Fruit fly (Drosophila melanogaster) whole organism, prepupa: ENCODE results near the gene pasi1.

Experiments
- Blimp-1 ChIP-seq: fragments of 200-800 bp; sonication (Bioruptor generic); optimal IDR thresholded peaks from 3 replicates; lab custom pipeline; 2017; ENCODE audit warnings: missing biosample characterization, missing genetic modification characterization, mild to moderate bottlenecking, moderate library complexity, missing genetic modification reagents
- CG10669 ChIP-seq: fragments of 200-800 bp; sonication (Bioruptor generic); optimal IDR thresholded peaks from 3 replicates; lab custom pipeline; 2018; ENCODE audit warnings: missing biosample characterization, mild to moderate bottlenecking, missing genetic modification characterization, moderate library complexity
- CG15336 ChIP-seq: fragments of 200-800 bp; sonication (Bioruptor generic); IDR thresholded peaks from 2 replicates; pipeline ENCODE4 v1.3.6; 2022; ENCODE audit warnings: missing biosample characterization, missing genetic modification characterization
- CG16779 ChIP-seq: fragments of 200-800 bp; sonication (Bioruptor generic); optimal IDR thresholded peaks from 3 replicates; lab custom pipeline; 2017; ENCODE audit warnings: missing biosample characterization, mild to moderate bottlenecking, missing genetic modification characterization
- CG3032 ChIP-seq: fragments of 200-800 bp; optimal IDR thresholded peaks from 2 replicates; lab custom pipeline; 2019; ENCODE audit warnings: missing biosample characterization, mild to moderate bottlenecking, missing genetic modification characterization, moderate library complexity
- CG31627 ChIP-seq: fragments of 200-800 bp; sonication (Bioruptor generic); optimal IDR thresholded peaks from 3 replicates; lab custom pipeline; 2016; ENCODE audit warnings: missing biosample characterization, missing genetic modification characterization
- CG32006 ChIP-seq: fragments of 200-800 bp; sonication (Bioruptor generic); optimal IDR thresholded peaks from 3 replicates; lab custom pipeline; 2017; ENCODE audit warnings: missing biosample characterization, mild to moderate bottlenecking, missing genetic modification characterization
- CG34406 ChIP-seq: fragments of 200-800 bp; sonication (Bioruptor generic); optimal IDR thresholded peaks from 3 replicates; lab custom pipeline; 2016; ENCODE audit warnings: missing biosample characterization, missing genetic modification characterization
- CG3919 ChIP-seq: fragments of 200-800 bp; sonication (Bioruptor generic); optimal IDR thresholded peaks from 3 replicates; lab custom pipeline; 2016; ENCODE audit warnings: missing biosample characterization, missing genetic modification characterization
- CG4318 ChIP-seq: fragments of 200-800 bp; sonication (Bioruptor generic); optimal IDR thresholded peaks from 3 replicates; lab custom pipeline; 2017; ENCODE audit warnings: missing biosample characterization, mild to moderate bottlenecking, missing genetic modification characterization
- CG6792 ChIP-seq: fragments of 200-800 bp; sonication (Bioruptor generic); optimal IDR thresholded peaks from 3 replicates; lab custom pipeline; 2016; ENCODE audit warnings: missing biosample characterization, missing genetic modification characterization
- CG6808 ChIP-seq: fragments of 200-800 bp; sonication (Bioruptor generic); optimal IDR thresholded peaks from 3 replicates; lab custom pipeline; 2017; ENCODE audit warnings: missing biosample characterization, missing genetic modification characterization, mild to moderate bottlenecking, moderate library complexity, missing genetic modification reagents
- CG9139 ChIP-seq: fragments of 200-800 bp; sonication (Bioruptor generic); optimal IDR thresholded peaks from 3 replicates; lab custom pipeline; 2017; ENCODE audit warnings: missing biosample characterization, mild to moderate bottlenecking, missing genetic modification characterization
- Eip75B ChIP-seq: fragments of 200-800 bp; sonication (Bioruptor generic); optimal IDR thresholded peaks from 3 replicates; lab custom pipeline; 2016; ENCODE audit warnings: missing biosample characterization, missing genetic modification characterization
- Eip93F ChIP-seq: fragments of 200-800 bp; sonication (Bioruptor generic); optimal IDR thresholded peaks from 2 replicates; lab custom pipeline; 2016; ENCODE audit warnings: missing biosample characterization, mild to moderate bottlenecking, missing genetic modification characterization
- Ets21C ChIP-seq: fragments of 200-800 bp; sonication (Bioruptor generic); optimal IDR thresholded peaks from 3 replicates; lab custom pipeline; 2016; ENCODE audit warnings: missing biosample characterization, missing genetic modification characterization
- Ets96B ChIP-seq: fragments of 200-800 bp; optimal IDR thresholded peaks from 2 replicates; lab custom pipeline; 2019; ENCODE audit warnings: missing biosample characterization, mild to moderate bottlenecking, missing genetic modification characterization, moderate library complexity
- Hr38 ChIP-seq: sonication (Bioruptor generic); optimal IDR thresholded peaks from 2 replicates; lab custom pipeline; 2016; ENCODE audit warnings: missing biosample characterization, missing genetic modification characterization
- Hr39 ChIP-seq: fragments of 200-800 bp; sonication (Bioruptor generic); optimal IDR thresholded peaks from 2 replicates; lab custom pipeline; 2016; ENCODE audit warnings: missing biosample characterization, missing genetic modification characterization
- Lpt ChIP-seq: fragments of 200-800 bp; sonication (Bioruptor generic); optimal IDR thresholded peaks from 3 replicates; lab custom pipeline; 2016; ENCODE audit warnings: missing biosample characterization, missing genetic modification characterization
- Met ChIP-seq: fragments of 200-800 bp; sonication (Bioruptor generic); optimal IDR thresholded peaks from 3 replicates; lab custom pipeline; 2016; ENCODE audit warnings: missing biosample characterization, missing genetic modification characterization
- OdsH ChIP-seq: fragments of 200-800 bp; sonication (Bioruptor generic); optimal IDR thresholded peaks from 3 replicates; lab custom pipeline; 2016; ENCODE audit warnings: missing biosample characterization, missing genetic modification characterization
- Sox15 ChIP-seq: fragments of 200-800 bp; sonication (Bioruptor generic); optimal IDR thresholded peaks from 3 replicates; lab custom pipeline; 2016; ENCODE audit warnings: missing biosample characterization, missing genetic modification characterization
- achi ChIP-seq: fragments of 200-800 bp; sonication (Bioruptor generic); optimal IDR thresholded peaks from 3 replicates; lab custom pipeline; 2016; ENCODE audit warnings: missing biosample characterization, missing genetic modification characterization
- cyc ChIP-seq: fragments of 200-800 bp; sonication (Bioruptor generic); optimal IDR thresholded peaks from 3 replicates; lab custom pipeline; 2016; ENCODE audit warnings: missing biosample characterization, missing genetic modification characterization
- fd59A ChIP-seq: fragments of 200-800 bp; sonication (Bioruptor generic); optimal IDR thresholded peaks from 2 replicates; lab custom pipeline; 2017; ENCODE audit warnings: missing biosample characterization, mild to moderate bottlenecking, missing genetic modification characterization, missing genetic modification reagents
- fkh ChIP-seq: fragments of 200-800 bp; sonication (Bioruptor generic); optimal IDR thresholded peaks from 3 replicates; lab custom pipeline; 2017; ENCODE audit warnings: missing biosample characterization, mild to moderate bottlenecking, missing genetic modification characterization, moderate library complexity
- lz ChIP-seq: fragments of 200-800 bp; sonication (Bioruptor generic); optimal IDR thresholded peaks from 3 replicates; lab custom pipeline; 2016; ENCODE audit warnings: missing biosample characterization, missing genetic modification characterization
- pdm3 ChIP-seq: fragments of 200-800 bp; sonication (Bioruptor generic); optimal IDR thresholded peaks from 3 replicates; lab custom pipeline; 2016; ENCODE audit warnings: missing biosample characterization, missing genetic modification characterization
- spab ChIP-seq: fragments of 200-800 bp; sonication (Bioruptor generic); optimal IDR thresholded peaks from 2 replicates; lab custom pipeline; 2017; ENCODE audit warnings: missing biosample characterization, mild to moderate bottlenecking, missing genetic modification characterization, missing genetic modification reagents
- svp ChIP-seq: fragments of 200-800 bp; sonication (Bioruptor generic); peaks from one replicate; lab custom pipeline; 2016; ENCODE audit warnings: missing biosample characterization, missing genetic modification characterization
- topi ChIP-seq: fragments of 200-800 bp; sonication (Bioruptor generic); optimal IDR thresholded peaks from 3 replicates; lab custom pipeline; 2016; ENCODE audit warnings: missing biosample characterization, missing genetic modification characterization
- vri ChIP-seq: fragments of 200-800 bp; sonication (Bioruptor generic); optimal IDR thresholded peaks from 3 replicates; lab custom pipeline; 2016; ENCODE audit warnings: missing biosample characterization, mild to moderate bottlenecking, missing genetic modification characterization

pasi1 gene

DNA sequence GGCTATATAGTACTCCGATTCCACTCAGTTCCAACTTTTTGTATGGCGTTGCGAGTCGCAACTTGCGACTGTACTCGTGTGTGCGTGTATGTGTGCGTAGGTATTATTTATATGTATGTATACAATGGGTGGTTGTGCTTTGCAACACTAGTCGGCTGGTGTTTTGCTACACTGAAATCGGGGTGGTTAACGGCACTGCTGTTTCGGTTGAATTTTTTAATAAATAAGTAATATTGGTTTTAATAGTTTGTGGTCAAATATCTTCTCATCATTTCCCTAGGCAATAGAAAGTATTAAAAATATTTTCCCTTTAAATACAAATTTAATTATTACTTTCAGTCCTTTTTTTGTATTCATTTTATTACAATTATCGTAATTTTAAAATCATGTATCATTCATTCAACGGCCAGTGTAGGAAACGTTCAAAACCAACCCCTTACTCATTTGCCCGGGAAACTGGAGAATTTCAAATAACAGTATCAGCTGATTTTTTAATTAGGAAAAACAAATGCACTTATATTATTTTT lies 3.4 kb downstream of the pasi1 start, which contains the start of gene CG7379 (continued):
- TF ChIP-seq CG31627 (peak; percentile 90), CG4318 (GFP tag; lab: Kevin White, UChicago) (no peak), vri (GFP tag; lab: Kevin White, UChicago) (no peak), cyc (GFP tag; lab: Kevin White, UChicago) (peak; percentile 87), OdsH (GFP tag; lab: Kevin White, UChicago) (peak; percentile 83), CG10669 (GFP tag; lab: Kevin White, UChicago) (peak; percentile 70), Ets21C (GFP tag; lab: Kevin White, UChicago) (peak; percentile 67), Met (no peak), fd59A (peak; percentile 66), Ets96B (tag; lab: Kevin White, UChicago) (peak; percentile 45), svp (no peak), CG16779 (tag; lab: Kevin White, UChicago) (no peak), Eip75B (GFP tag; lab: Kevin White, UChicago) (peak; percentile 73), pdm3 (no peak), CG34406 (GFP tag; lab: Kevin White, UChicago) (peak; percentile 75), lz (GFP tag; lab: Kevin White, UChicago) (peak; percentile 89), Hr38 (GFP tag; lab: Kevin White, UChicago) (no peak), Sox15 (GFP tag; lab: Kevin White, UChicago) (peak; percentile 71), CG15336 (GFP tag; lab: Robert Waterston, UW) (no peak), CG9139 (GFP tag; lab: Kevin White, UChicago) (no peak), CG32006 (GFP tag; lab: Kevin White, UChicago) (peak; percentile 66), Hr39 (GFP tag; lab: Kevin White, UChicago) (no peak), CG3032 (peak; percentile 61), CG6808 (GFP tag; lab: Kevin White, UChicago) (peak; percentile 57), Eip93F (GFP tag; lab: Kevin White, UChicago) (no peak), CG3919 (GFP tag; lab: Kevin White, UChicago) (peak; percentile 90)
- TF ChIP-seq, all 60 proteins: peak for 38

DNA sequence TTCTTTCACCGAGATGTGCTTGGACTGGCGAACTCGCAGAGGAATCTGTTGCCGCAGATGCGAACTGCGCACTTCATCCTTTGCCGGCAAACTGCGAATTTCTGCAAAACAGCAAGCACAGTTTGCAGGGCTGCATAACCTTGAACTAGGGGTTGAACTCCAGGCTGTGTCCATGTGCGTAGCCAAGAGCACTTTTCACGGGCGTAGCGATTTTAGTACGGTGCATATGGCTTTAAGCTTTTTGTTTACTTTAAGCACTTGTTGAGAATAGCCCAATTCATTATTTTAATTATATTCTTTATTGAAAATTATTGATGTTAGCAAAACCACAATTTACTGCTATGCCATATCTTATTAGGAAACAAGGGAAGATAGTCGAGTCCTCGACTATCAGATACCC lies 6.4 kb downstream of the pasi1 start, which contains the start of gene CG17803:
CG17803 (minus strand) TSS at position 249 of the 400 bp plus-strand sequence.
- TF ChIP-seq CG6792 (GFP tag; lab: Kevin White, UChicago): no peak
- no peak for TF ChIP-seq pdm3
- no peak for TF ChIP-seq spab (GFP tag; lab: Kevin White, UChicago)

DNA sequence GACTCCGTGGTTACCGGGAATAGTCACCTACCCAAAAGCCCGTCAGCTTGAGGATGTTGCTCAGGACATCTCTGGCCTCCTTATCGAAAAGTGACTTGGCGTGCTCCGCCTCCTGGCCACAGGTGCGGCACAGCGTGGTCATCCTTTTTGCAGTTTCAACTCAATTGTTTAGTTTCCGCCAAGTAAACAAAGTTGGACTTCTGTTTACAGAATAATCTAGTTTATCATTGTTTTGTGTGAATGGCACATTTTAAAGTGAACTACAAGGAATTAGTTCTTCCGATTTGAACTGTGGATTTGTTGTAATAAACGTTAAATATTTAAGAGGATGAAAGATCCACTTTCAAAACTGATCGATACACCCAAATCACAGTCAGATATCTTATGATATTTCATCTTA lies 8.2 kb downstream of the pasi1 start, which contains the start of gene CG17806:
CG17806 (minus strand) TSS at position 236 of the 400 bp plus-strand sequence.
- peak; percentile 4 for TF ChIP-seq Ets96B (tag; lab: Kevin White, UChicago)
- TF ChIP-seq Sox15 (GFP tag; lab: Kevin White, UChicago): no peak
- no peak for TF ChIP-seq topi (GFP tag; lab: Kevin White, UChicago)
- peak; percentile 87 for TF ChIP-seq fkh (GFP tag; lab: Kevin White, UChicago)
- no peak for TF ChIP-seq lz (GFP tag; lab: Kevin White, UChicago)
- no peak for TF ChIP-seq vri (GFP tag; lab: Kevin White, UChicago)
- no peak for TF ChIP-seq Blimp-1 (GFP tag; lab: Kevin White, UChicago)
- no peak for TF ChIP-seq OdsH (GFP tag; lab: Kevin White, UChicago)

DNA sequence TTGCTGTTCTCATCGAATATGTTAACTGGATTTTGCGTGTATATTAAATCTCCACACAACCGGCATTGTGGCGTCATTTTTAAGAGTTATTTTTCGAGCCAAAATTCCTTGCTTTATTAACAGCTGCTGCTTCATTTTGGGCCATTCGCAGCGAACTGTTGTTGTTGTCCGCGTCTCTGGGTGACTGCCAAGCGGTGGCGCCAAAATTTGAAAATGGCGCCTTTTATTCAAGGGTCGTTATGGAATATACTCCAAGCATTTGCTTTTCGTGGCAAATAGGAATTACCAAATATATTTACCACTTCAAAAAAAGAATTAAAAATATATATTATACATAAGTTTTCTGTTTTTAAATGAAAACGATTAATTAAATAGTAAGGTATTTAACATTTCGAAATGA lies 10.2 kb downstream of the pasi1 start, which contains the start of gene Nnk:
Nnk (minus strand) TSS at position 158 of the 400 bp plus-strand sequence.
- TF ChIP-seq fd59A (no peak), fkh (GFP tag; lab: Kevin White, UChicago) (peak; percentile 61)

DNA sequence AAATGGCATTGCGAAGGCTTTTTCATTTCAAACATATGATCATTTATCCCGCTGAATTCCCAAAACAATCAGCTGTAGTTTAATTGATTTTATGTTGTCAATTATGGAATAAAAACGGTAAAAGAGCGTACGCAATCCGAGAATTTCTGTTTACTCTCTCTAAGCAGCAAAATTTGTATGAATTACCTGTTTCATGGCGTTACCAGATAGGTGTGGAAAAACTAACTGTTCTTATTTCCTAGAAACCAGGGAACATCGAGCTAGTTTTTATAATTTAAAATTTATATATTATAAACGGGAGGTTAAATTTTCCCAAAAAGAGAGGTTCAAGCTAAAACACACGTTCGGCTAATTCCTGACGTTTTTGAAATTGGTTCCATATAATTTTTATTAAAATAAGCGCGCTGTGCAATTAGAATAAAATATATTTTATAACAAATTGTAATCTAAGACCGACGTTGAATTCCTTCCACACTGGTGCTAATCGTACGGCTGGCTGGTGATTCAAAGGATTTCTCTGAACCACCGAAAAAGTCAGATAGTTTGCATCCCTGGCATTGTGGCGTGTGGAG lies 12.2 kb downstream of the pasi1 start, which contains the start of gene CG17801:
CG17801 (minus strand) TSS at position 51 of the 572 bp plus-strand sequence.
- TF ChIP-seq achi (GFP tag; lab: Kevin White, UChicago) (no peak), Lpt (GFP tag; lab: Kevin White, UChicago) (no peak)
